Worm (Caenorhabditis elegans) whole organism, L3 larva: ENCODE results near the gene C23H3.5.
A peak's percentile ranks its signal among the peaks of the same experiment; 100 is the strongest.

Experiments used
- R02D3.7 ChIP-seq: fragments of 150-350 bp; optimal IDR thresholded peaks from 2 replicates; lab custom pipeline; 2014; ENCODE audit warnings: missing biosample characterization, missing genetic modification characterization
- ZK546.5 ChIP-seq: sonication (generic microtip); optimal IDR thresholded peaks from 2 replicates; lab custom pipeline; 2017; ENCODE audit warnings: missing biosample characterization, missing genetic modification characterization
- ama-1 ChIP-seq: fragments of 150-350 bp; optimal IDR thresholded peaks from 2 replicates; lab custom pipeline; 2018
- ceh-16 ChIP-seq: sonication (generic microtip); optimal IDR thresholded peaks from 2 replicates; lab custom pipeline; 2017; ENCODE audit warnings: missing biosample characterization, missing genetic modification characterization
- ceh-28 ChIP-seq: fragments of 150-350 bp; optimal IDR thresholded peaks from 2 replicates; lab custom pipeline; 2014; ENCODE audit warnings: missing biosample characterization, missing genetic modification reagents, missing genetic modification characterization
- ceh-82 ChIP-seq: fragments of 150-350 bp; optimal IDR thresholded peaks from 2 replicates; lab custom pipeline; 2014; ENCODE audit warnings: missing biosample characterization, missing genetic modification characterization
- ceh-9 ChIP-seq: sonication (generic microtip); optimal IDR thresholded peaks from 2 replicates; lab custom pipeline; 2018; ENCODE audit warnings: missing biosample characterization, missing genetic modification characterization
- daf-12 ChIP-seq: fragments of 150-350 bp; optimal IDR thresholded peaks from 2 replicates; lab custom pipeline; 2014; ENCODE audit warnings: missing biosample characterization, missing genetic modification reagents, missing genetic modification characterization
- egl-27 ChIP-seq: sonication (generic microtip); optimal IDR thresholded peaks from 4 replicates; lab custom pipeline; 2017; ENCODE audit warnings: missing biosample characterization, missing genetic modification reagents, missing genetic modification characterization
- egl-5 ChIP-seq: fragments of 150-350 bp; optimal IDR thresholded peaks from 2 replicates; lab custom pipeline; 2017; ENCODE audit warnings: missing biosample characterization, missing genetic modification reagents, missing genetic modification characterization, inconsistent platforms
- elt-2 ChIP-seq: sonication (generic microtip); optimal IDR thresholded peaks from 2 replicates; lab custom pipeline; 2016; ENCODE audit warnings: missing genetic modification reagents, mild to moderate bottlenecking, missing genetic modification characterization, missing compliant biosample characterization
- elt-3 ChIP-seq, 3 experiments: fragments of 150-350 bp in 1 of 3; sonication (generic microtip) in 2 of 3; optimal IDR thresholded peaks; 2 replicates in 2 of 3; 4 replicates in 1 of 3; lab custom pipeline; 2014 to 2017; ENCODE audit warnings: missing biosample characterization in 3 of 3, missing genetic modification characterization in 3 of 3
- eor-1 ChIP-seq, 2 experiments: fragments of 150-350 bp; optimal IDR thresholded peaks; 2 replicates each; lab custom pipeline; 2014 to 2018; ENCODE audit warnings: missing biosample characterization in 2 of 2, missing genetic modification characterization in 2 of 2
- fkh-10 ChIP-seq: sonication (generic microtip); optimal IDR thresholded peaks from 2 replicates; lab custom pipeline; 2017; ENCODE audit warnings: missing biosample characterization, missing genetic modification reagents, missing genetic modification characterization
- fkh-2 ChIP-seq: fragments of 150-350 bp; optimal IDR thresholded peaks from 2 replicates; lab custom pipeline; 2014; ENCODE audit warnings: missing biosample characterization, missing genetic modification reagents, missing genetic modification characterization
- fos-1 ChIP-seq: fragments of 150-350 bp; optimal IDR thresholded peaks from 2 replicates; lab custom pipeline; 2014; ENCODE audit warnings: missing biosample characterization, missing genetic modification characterization
- hmg-11 ChIP-seq: sonication (generic microtip); optimal IDR thresholded peaks from 2 replicates; lab custom pipeline; 2016; ENCODE audit warnings: missing genetic modification characterization, missing compliant biosample characterization
- jun-1 ChIP-seq: fragments of 150-350 bp; optimal IDR thresholded peaks from 2 replicates; lab custom pipeline; 2014; ENCODE audit warnings: missing biosample characterization, missing genetic modification reagents, missing genetic modification characterization
- lin-15B ChIP-seq: fragments of 150-350 bp; optimal IDR thresholded peaks from 2 replicates; lab custom pipeline; 2014; ENCODE audit warnings: missing biosample characterization, missing genetic modification characterization
- lin-39 ChIP-seq: fragments of 150-350 bp; optimal IDR thresholded peaks from 2 replicates; lab custom pipeline; 2018; ENCODE audit warnings: missing biosample characterization, missing genetic modification reagents, missing genetic modification characterization
- lsy-12 ChIP-seq: sonication (generic microtip); optimal IDR thresholded peaks from 2 replicates; lab custom pipeline; 2016; ENCODE audit warnings: mild to moderate bottlenecking, missing genetic modification characterization, missing compliant biosample characterization
- mml-1 ChIP-seq: fragments of 150-350 bp; sonication (generic microtip); optimal IDR thresholded peaks from 3 replicates; lab custom pipeline; 2014; ENCODE audit warnings: missing biosample characterization, missing genetic modification characterization
- nfya-1 ChIP-seq: sonication (generic microtip); optimal IDR thresholded peaks from 2 replicates; lab custom pipeline; 2017; ENCODE audit warnings: missing genetic modification characterization, mild to moderate bottlenecking, missing compliant biosample characterization, antibody characterized with exemption, moderate library complexity; ENCODE audit not compliant: insufficient read depth
- nhr-11 ChIP-seq: fragments of 150-350 bp; optimal IDR thresholded peaks from 2 replicates; lab custom pipeline; 2014; ENCODE audit warnings: missing biosample characterization, missing genetic modification characterization
- nhr-12 ChIP-seq: fragments of 150-350 bp; optimal IDR thresholded peaks from 2 replicates; lab custom pipeline; 2014; ENCODE audit warnings: missing biosample characterization, missing genetic modification characterization
- nhr-23 ChIP-seq: fragments of 150-350 bp; optimal IDR thresholded peaks from 2 replicates; lab custom pipeline; 2014; ENCODE audit warnings: missing biosample characterization, missing genetic modification reagents, missing genetic modification characterization
- nhr-237 ChIP-seq: fragments of 150-350 bp; optimal IDR thresholded peaks from 2 replicates; lab custom pipeline; 2014; ENCODE audit warnings: missing biosample characterization, missing genetic modification characterization
- nhr-25 ChIP-seq: sonication (generic microtip); optimal IDR thresholded peaks from 2 replicates; lab custom pipeline; 2017; ENCODE audit warnings: missing biosample characterization, missing genetic modification characterization
- nhr-43 ChIP-seq: sonication (generic microtip); optimal IDR thresholded peaks from 2 replicates; lab custom pipeline; 2016; ENCODE audit warnings: mild to moderate bottlenecking, missing genetic modification characterization, missing compliant biosample characterization; ENCODE audit not compliant: poor library complexity, severe bottlenecking
- nhr-67 ChIP-seq: fragments of 150-350 bp; optimal IDR thresholded peaks from 2 replicates; lab custom pipeline; 2014; ENCODE audit warnings: missing biosample characterization, missing genetic modification characterization
- nhr-76 ChIP-seq: fragments of 150-350 bp; sonication (generic microtip); optimal IDR thresholded peaks from 5 replicates; lab custom pipeline; 2014; ENCODE audit warnings: missing biosample characterization, missing genetic modification characterization
- nhr-77 ChIP-seq: fragments of 150-350 bp; optimal IDR thresholded peaks from 2 replicates; lab custom pipeline; 2014; ENCODE audit warnings: missing biosample characterization, missing genetic modification characterization
- pha-4 ChIP-seq: fragments of 150-350 bp; optimal IDR thresholded peaks from 2 replicates; lab custom pipeline; 2014; ENCODE audit warnings: missing biosample characterization, missing genetic modification reagents, missing genetic modification characterization
- pqm-1 ChIP-seq: fragments of 150-350 bp; optimal IDR thresholded peaks from 2 replicates; lab custom pipeline; 2017; ENCODE audit warnings: missing biosample characterization, missing genetic modification characterization, inconsistent platforms
- sea-2 ChIP-seq: fragments of 150-350 bp; sonication (generic microtip); optimal IDR thresholded peaks from 4 replicates; lab custom pipeline; 2014; ENCODE audit warnings: missing biosample characterization, missing genetic modification reagents, missing genetic modification characterization
- skn-1 ChIP-seq: fragments of 150-350 bp; optimal IDR thresholded peaks from 2 replicates; lab custom pipeline; 2014; ENCODE audit warnings: missing biosample characterization, missing genetic modification characterization
- snpc-4 ChIP-seq: fragments of 150-350 bp; optimal IDR thresholded peaks from 2 replicates; lab custom pipeline; 2014; ENCODE audit warnings: missing biosample characterization, missing genetic modification characterization
- tbx-2 ChIP-seq: sonication (generic microtip); optimal IDR thresholded peaks from 2 replicates; lab custom pipeline; 2016; ENCODE audit warnings: mild to moderate bottlenecking, missing genetic modification characterization, missing compliant biosample characterization
- unc-39 ChIP-seq: sonication (generic microtip); optimal IDR thresholded peaks from 4 replicates; lab custom pipeline; 2017; ENCODE audit warnings: missing biosample characterization, missing genetic modification characterization
- unc-62 ChIP-seq: fragments of 150-350 bp; sonication (generic microtip); optimal IDR thresholded peaks from 4 replicates; lab custom pipeline; 2014; ENCODE audit warnings: missing biosample characterization, missing genetic modification reagents, missing genetic modification characterization
- zag-1 ChIP-seq: fragments of 150-350 bp; optimal IDR thresholded peaks from 2 replicates; lab custom pipeline; 2014; ENCODE audit warnings: missing biosample characterization, missing genetic modification characterization
- ztf-11 ChIP-seq: fragments of 150-350 bp; optimal IDR thresholded peaks from 2 replicates; lab custom pipeline; 2014; ENCODE audit warnings: missing biosample characterization, missing genetic modification characterization
- ztf-4 ChIP-seq: fragments of 150-350 bp; optimal IDR thresholded peaks from 2 replicates; lab custom pipeline; 2014; ENCODE audit warnings: missing biosample characterization, missing genetic modification characterization

The C23H3.5 gene

DNA sequence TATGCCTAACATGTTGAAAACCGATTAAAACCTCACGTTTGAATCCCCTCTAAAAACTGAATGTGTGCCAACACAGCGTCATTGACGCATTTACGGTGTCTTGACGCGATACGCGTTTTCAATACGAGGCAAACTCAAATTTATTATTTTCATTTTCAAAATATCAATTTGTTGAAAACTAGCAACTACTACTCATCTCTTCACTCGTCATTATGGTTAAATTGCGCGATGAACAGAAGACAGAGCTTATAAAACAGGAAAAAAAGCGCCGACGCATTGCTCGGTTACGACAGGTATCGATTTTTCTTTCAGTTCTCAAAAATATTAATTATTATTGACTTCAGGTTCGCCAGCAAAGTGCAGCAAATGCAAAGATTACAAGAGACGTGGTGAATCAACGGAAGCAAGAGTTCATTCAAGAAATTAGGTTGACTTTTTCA, 22.8 kb upstream of the C23H3.5 start, which contains the start of gene enee-1:
Gene enee-1, plus strand, starts transcription at position 108 of the 440 bp plus-strand sequence.
- TF ChIP-seq fos-1 (peak; percentile 49), zag-1 (no peak), nhr-11 (no peak), ztf-4 (peak; percentile 79), skn-1 (tag; lab: Kevin White, UChicago) (peak; percentile 65), ztf-11 (tag; lab: Kevin White, UChicago) (peak; percentile 8), jun-1 (tag; lab: Kevin White, UChicago) (peak; percentile 38), unc-39 (no peak), snpc-4 (peak; percentile 74), unc-62 (GFP tag; lab: Kevin White, UChicago) (no peak), ceh-82 (no peak), nhr-25 (peak; percentile 89), ceh-16 (tag; lab: Kevin White, UChicago) (no peak), nhr-23 (tag; lab: Kevin White, UChicago) (peak; percentile 93), ama-1 (lab: Kevin White, UChicago) (peak; percentile 97), nhr-77 (tag; lab: Kevin White, UChicago) (peak; percentile 34), elt-3 (tag; optimal IDR thresholded peaks at IDR 0.05; lab: Kevin White, UChicago) (no peak), nfya-1 (tag; lab: Kevin White, UChicago) (peak; percentile 90), egl-5 (peak; percentile 73), eor-1 (tag; optimal IDR thresholded peaks at IDR 0.05; lab: Kevin White, UChicago) (no peak), nhr-67 (tag; lab: Kevin White, UChicago) (no peak), ceh-28 (tag; lab: Kevin White, UChicago) (peak; percentile 80), egl-27 (tag; lab: Kevin White, UChicago) (no peak), mml-1 (tag; lab: Kevin White, UChicago) (no peak), lsy-12 (tag; lab: Kevin White, UChicago) (peak; percentile 77), sea-2 (GFP tag; lab: Kevin White, UChicago) (no peak), tbx-2 (tag; lab: Kevin White, UChicago) (peak; percentile 82), daf-12 (no peak), lin-15B (tag; lab: Kevin White, UChicago) (peak; percentile 90), fkh-2 (tag; lab: Kevin White, UChicago) (no peak), R02D3.7 (tag; lab: Kevin White, UChicago) (peak; percentile 59), nhr-43 (peak; percentile 91), hmg-11 (tag; lab: Kevin White, UChicago) (peak; percentile 0), elt-2 (tag; lab: Kevin White, UChicago) (peak; percentile 42), nhr-12 (tag; lab: Kevin White, UChicago) (no peak), fkh-10 (GFP tag; lab: Kevin White, UChicago) (peak; percentile 16), pha-4 (tag; lab: Kevin White, UChicago) (peak; percentile 93), pqm-1 (tag; lab: Kevin White, UChicago) (peak; percentile 46), nhr-237 (tag; lab: Kevin White, UChicago) (no peak), ceh-9 (tag; lab: Kevin White, UChicago) (no peak), ZK546.5 (tag; lab: Kevin White, UChicago) (no peak), lin-39 (tag; lab: Kevin White, UChicago) (peak; percentile 81), nhr-76 (tag; lab: Kevin White, UChicago) (no peak)
- TF ChIP-seq, all 47 proteins: peak for 24

DNA sequence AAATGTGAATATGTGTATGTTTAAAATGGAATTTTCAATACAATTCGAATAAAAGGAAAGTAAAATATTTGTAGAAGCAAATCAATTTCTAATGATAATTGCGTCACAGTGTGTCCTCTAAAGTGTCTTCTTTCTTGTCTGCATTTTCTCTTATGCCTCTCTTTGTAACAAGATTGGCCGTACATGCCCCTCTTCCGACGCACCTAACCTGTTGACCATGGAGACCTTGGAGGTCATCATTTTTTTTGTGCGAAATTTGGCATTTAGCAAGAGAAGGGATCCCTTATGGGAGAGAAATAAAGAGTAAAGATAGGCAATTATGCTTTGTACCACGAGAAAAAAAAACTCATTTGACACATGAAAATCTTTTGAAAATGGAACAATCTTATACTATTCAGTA, 19.1 kb upstream of the C23H3.5 start, which contains the start of gene F23F1.4:
Gene F23F1.4, minus strand, starts transcription at position 141 of the 400 bp plus-strand sequence.
- TF ChIP-seq snpc-4 = no peak
- TF ChIP-seq nfya-1 (tag; lab: Kevin White, UChicago) = no peak
- peak; percentile 62 for TF ChIP-seq nhr-25
